Worm (Caenorhabditis elegans): ENCODE results near the gene glr-5.

DNA sequence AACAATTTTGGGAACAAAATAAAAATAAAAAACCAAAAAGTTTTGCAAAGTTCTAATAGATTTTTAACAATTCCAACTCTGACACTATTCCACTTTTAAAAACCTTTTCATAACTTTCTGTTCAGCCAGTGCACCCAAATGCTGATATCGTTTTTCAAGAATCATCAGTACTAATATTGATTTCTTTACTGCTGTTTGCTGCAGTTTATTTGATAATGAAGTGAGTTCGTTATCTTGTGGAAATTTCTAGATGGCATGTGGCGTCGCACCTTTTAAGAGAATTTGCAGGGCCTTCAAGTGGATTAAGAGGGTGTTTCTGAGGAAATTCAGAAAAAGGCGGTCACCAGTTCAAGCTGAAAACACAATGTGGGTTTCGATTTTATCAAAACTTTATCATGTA lies 14.7 kb downstream of the glr-5 start:
- TF ChIP-seq cog-1 (tag; optimal IDR thresholded peaks at IDR 0.05), result no peak
- TF ChIP-seq flt-1 (GFP tag; IDR thresholded peaks at IDR 0.05), result no peak
- TF ChIP-seq ref-1 (GFP tag; conservative IDR thresholded peaks at IDR 0.05), result no peak
- TF ChIP-seq tab-1 (GFP tag; IDR thresholded peaks at IDR 0.05), result no peak
